Worm (Caenorhabditis elegans) whole organism, L2 larva: ENCODE results near the gene rsks-1.

ENCODE experiments used
- fos-1 ChIP-seq: fragments of 150-350 bp; optimal IDR thresholded peaks from 2 replicates; lab custom pipeline; 2014; ENCODE audit warnings: missing biosample characterization, missing genetic modification characterization
- gmeb-1 ChIP-seq: fragments of 150-350 bp; optimal IDR thresholded peaks from 2 replicates; lab custom pipeline; 2014; ENCODE audit warnings: missing biosample characterization, missing genetic modification characterization
- nhr-11 ChIP-seq: fragments of 150-350 bp; optimal IDR thresholded peaks from 2 replicates; lab custom pipeline; 2014; ENCODE audit warnings: missing biosample characterization, missing genetic modification characterization
- nhr-23 ChIP-seq: fragments of 150-350 bp; optimal IDR thresholded peaks from 2 replicates; lab custom pipeline; 2014; ENCODE audit warnings: missing biosample characterization, missing genetic modification reagents, missing genetic modification characterization
- unc-55 ChIP-seq: fragments of 150-350 bp; sonication (generic microtip); optimal IDR thresholded peaks from 3 replicates; lab custom pipeline; 2014; ENCODE audit warnings: missing biosample characterization, missing genetic modification reagents, missing genetic modification characterization
- ztf-4 ChIP-seq: fragments of 150-350 bp; optimal IDR thresholded peaks from 2 replicates; lab custom pipeline; 2014; ENCODE audit warnings: missing biosample characterization, missing genetic modification characterization

ce11 chrIII:11255072-11255471 lies 10.2 kb downstream of the rsks-1 start:
- peak; percentile 23 for TF ChIP-seq gmeb-1 (tag; lab: Kevin White, UChicago)
- TF ChIP-seq nhr-11 = no peak
- TF ChIP-seq ztf-4 (tag; lab: Kevin White, UChicago) = no peak
- TF ChIP-seq fos-1 (tag; lab: Kevin White, UChicago) = no peak
- no peak for TF ChIP-seq nhr-23
- no peak for TF ChIP-seq unc-55 (GFP tag; lab: Kevin White, UChicago)
